Fruit fly (Drosophila melanogaster) whole organism, embryonic: Measurements from ENCODE around the gene dyw.

Experiments
- CG14710 ChIP-seq: fragments of 200-800 bp; sonication (Bioruptor generic); optimal IDR thresholded peaks from 3 replicates; lab custom pipeline; 2019; ENCODE audit warnings: missing biosample characterization, mild to moderate bottlenecking, missing genetic modification characterization, moderate library complexity
- CG2129 ChIP-seq: fragments of 200-800 bp; sonication (Bioruptor generic); IDR thresholded peaks from 2 replicates; pipeline ENCODE4 v1.3.6; 2022; ENCODE audit warnings: missing biosample characterization, missing genetic modification characterization; ENCODE audit not compliant: partially characterized antibody
- Dad ChIP-seq: fragments of 200-800 bp; sonication (Bioruptor generic); optimal IDR thresholded peaks from 3 replicates; lab custom pipeline; 2016; ENCODE audit warnings: missing biosample characterization, missing genetic modification characterization
- Doc2 ChIP-seq: fragments of 200-800 bp; sonication (Bioruptor generic); IDR thresholded peaks from 2 replicates; pipeline ENCODE4 v1.3.6; 2022; ENCODE audit warnings: missing biosample characterization, missing genetic modification characterization
- NC2β ChIP-seq: fragments of 200-800 bp; sonication (Bioruptor generic); optimal IDR thresholded peaks from 2 replicates; lab custom pipeline; 2016; ENCODE audit warnings: missing biosample characterization, missing genetic modification characterization
- Sin3A ChIP-seq: fragments of >200 bp; optimal IDR thresholded peaks from 2 replicates; lab custom pipeline; 2018
- cad ChIP-seq: fragments of >200 bp; optimal IDR thresholded peaks from 2 replicates; lab custom pipeline; 2017; ENCODE audit warnings: missing biosample characterization, missing genetic modification characterization
- crol ChIP-seq: fragments of 200-800 bp; sonication (Bioruptor generic); IDR thresholded peaks from 2 replicates; pipeline ENCODE4 v1.3.6; 2022; ENCODE audit warnings: missing biosample characterization, missing genetic modification characterization
- eyg ChIP-seq: fragments of 200-800 bp; sonication (Bioruptor generic); optimal IDR thresholded peaks from 3 replicates; lab custom pipeline; 2016; ENCODE audit warnings: missing biosample characterization, missing genetic modification characterization
- psq ChIP-seq: fragments of 200-800 bp; sonication (Bioruptor generic); optimal IDR thresholded peaks from 2 replicates; lab custom pipeline; 2017; ENCODE audit warnings: missing biosample characterization, missing genetic modification characterization
- tgo ChIP-seq: fragments of 200-800 bp; sonication (Bioruptor generic); IDR thresholded peaks from 3 replicates; pipeline ENCODE4 v1.3.6; 2022; ENCODE audit warnings: missing biosample characterization, missing genetic modification characterization

DNA sequence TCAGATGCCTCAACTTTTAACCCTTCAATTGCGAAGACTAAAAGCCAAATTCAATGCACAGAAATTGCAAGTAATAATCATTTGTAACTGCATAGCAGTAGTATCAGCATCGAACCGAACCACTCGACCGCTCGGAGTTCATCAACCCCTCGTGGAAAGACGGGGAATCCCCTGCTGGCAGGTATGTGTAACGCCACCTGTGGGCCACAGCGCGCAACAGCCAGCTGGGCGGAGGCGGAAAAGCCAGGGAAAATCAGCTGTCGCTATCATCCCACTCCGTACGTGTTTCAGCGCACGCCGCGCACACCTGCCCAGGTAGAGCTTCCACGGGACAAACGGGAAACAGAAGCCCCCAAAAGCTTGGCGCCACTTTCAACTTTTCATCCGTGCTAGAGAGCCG, 9.2 kb downstream of the dyw start:
- TF ChIP-seq cad (no peak), Dad (GFP tag; lab: Kevin White, UChicago) (no peak), Sin3A (lab: Kevin White, UChicago) (no peak), CG2129 (GFP tag; lab: Robert Waterston, UW) (no peak), CG14710 (tag; lab: Kevin White, UChicago) (no peak), Doc2 (no peak), crol (GFP tag; lab: Robert Waterston, UW) (no peak), eyg (GFP tag; lab: Kevin White, UChicago) (no peak), psq (GFP tag; lab: Kevin White, UChicago) (no peak), NC2β (GFP tag; lab: Kevin White, UChicago) (no peak), tgo (GFP tag; lab: Robert Waterston, UW) (no peak)
